Worm (Caenorhabditis elegans): ENCODE data around the gene T11F9.14.

Gene T11F9.14

ce11 chrV:11521448-11521847 lies 40.8 kb upstream of the T11F9.14 start, which contains the start of gene pafo-1 (continued):
- peak; percentile 12 for TF ChIP-seq ttx-3 (tag; optimal IDR thresholded peaks at IDR 0.05)
- TF ChIP-seq nfya-1 (tag; optimal IDR thresholded peaks at IDR 0.05): peak; percentile 73
- no peak for TF ChIP-seq mec-3 (tag; optimal IDR thresholded peaks at IDR 0.05; ENCODE audit: borderline replicate concordance)
- peak; percentile 29 for TF ChIP-seq hlh-30 (tag; optimal IDR thresholded peaks at IDR 0.05; ENCODE audit: insufficient read depth)
- TF ChIP-seq rnt-1 (tag; optimal IDR thresholded peaks at IDR 0.05): peak; percentile 25
- no peak for TF ChIP-seq ceh-30 (tag; optimal IDR thresholded peaks at IDR 0.05)
- no peak for TF ChIP-seq pag-3 (tag; optimal IDR thresholded peaks at IDR 0.05; ENCODE audit: borderline replicate concordance)
- no peak for TF ChIP-seq ceh-22 (tag; optimal IDR thresholded peaks at IDR 0.05)
- TF ChIP-seq F13H6.1 (tag; optimal IDR thresholded peaks at IDR 0.05): no peak
- no peak for TF ChIP-seq pha-2 (tag; optimal IDR thresholded peaks at IDR 0.05)
- TF ChIP-seq ceh-31 (tag; optimal IDR thresholded peaks at IDR 0.05): peak; percentile 43
- no peak for TF ChIP-seq hlh-13 (GFP tag; optimal IDR thresholded peaks at IDR 0.05)
- no peak for TF ChIP-seq ceh-6 (GFP tag; optimal IDR thresholded peaks at IDR 0.05)
- TF ChIP-seq sdc-2 (tag; optimal IDR thresholded peaks at IDR 0.05): no peak
- no peak for TF ChIP-seq hlh-8 (tag; optimal IDR thresholded peaks at IDR 0.05)
- TF ChIP-seq pha-4 (tag; optimal IDR thresholded peaks at IDR 0.05): no peak
- peak; percentile 34 for TF ChIP-seq sox-4 (tag; optimal IDR thresholded peaks at IDR 0.05)
- TF ChIP-seq Y22D7AL.16 (tag; optimal IDR thresholded peaks at IDR 0.05): no peak
- no peak for TF ChIP-seq odd-2 (tag; optimal IDR thresholded peaks at IDR 0.05)
- no peak for TF ChIP-seq ref-2 (tag; optimal IDR thresholded peaks at IDR 0.05)
- no peak for TF ChIP-seq pros-1 (tag; optimal IDR thresholded peaks at IDR 0.05)
- peak; percentile 30 for TF ChIP-seq ceh-18 (tag; optimal IDR thresholded peaks at IDR 0.05)
- no peak for TF ChIP-seq ama-1 (optimal IDR thresholded peaks at IDR 0.05)
- TF ChIP-seq npax-4 (tag; optimal IDR thresholded peaks at IDR 0.05): no peak
- TF ChIP-seq ceh-48 (tag; optimal IDR thresholded peaks at IDR 0.05): peak; percentile 33
- no peak for TF ChIP-seq fax-1 (tag; optimal IDR thresholded peaks at IDR 0.05)
- TF ChIP-seq ceh-9 (tag; optimal IDR thresholded peaks at IDR 0.05): no peak
- no peak for TF ChIP-seq nhr-232 (tag; optimal IDR thresholded peaks at IDR 0.05)
- TF ChIP-seq fkh-6 (tag; optimal IDR thresholded peaks at IDR 0.05): no peak
- TF ChIP-seq K09A11.1 (tag; optimal IDR thresholded peaks at IDR 0.05; ENCODE audit: insufficient read depth): peak; percentile 33
- TF ChIP-seq lim-6 (tag; optimal IDR thresholded peaks at IDR 0.05): no peak
- TF ChIP-seq ceh-2 (tag; optimal IDR thresholded peaks at IDR 0.05): no peak
- peak; percentile 57 for TF ChIP-seq ztf-16 (tag; optimal IDR thresholded peaks at IDR 0.05)
- TF ChIP-seq dve-1 (tag; optimal IDR thresholded peaks at IDR 0.05): peak; percentile 27
- peak; percentile 52 for TF ChIP-seq unc-86 (tag; optimal IDR thresholded peaks at IDR 0.05)
- no peak for TF ChIP-seq syd-9 (tag; optimal IDR thresholded peaks at IDR 0.05)
- TF ChIP-seq gmeb-2 (tag; optimal IDR thresholded peaks at IDR 0.05): peak; percentile 50
- no peak for TF ChIP-seq fkh-10 (GFP tag; optimal IDR thresholded peaks at IDR 0.05)
- TF ChIP-seq lin-11 (tag; optimal IDR thresholded peaks at IDR 0.05): peak; percentile 40
- TF ChIP-seq zip-5 (tag; optimal IDR thresholded peaks at IDR 0.05): peak; percentile 9
- no peak for TF ChIP-seq nhr-11 (tag; optimal IDR thresholded peaks at IDR 0.05)
- TF ChIP-seq ceh-45 (GFP tag; IDR thresholded peaks at IDR 0.05): no peak
- TF ChIP-seq pat-9 (tag; optimal IDR thresholded peaks at IDR 0.05): peak; percentile 32
- TF ChIP-seq hlh-6 (tag; optimal IDR thresholded peaks at IDR 0.05): no peak
- no peak for TF ChIP-seq pax-1 (tag; optimal IDR thresholded peaks at IDR 0.05)
- no peak for TF ChIP-seq T23F11.4 (GFP tag; optimal IDR thresholded peaks at IDR 0.05)
- no peak for TF ChIP-seq pqm-1 (tag; optimal IDR thresholded peaks at IDR 0.05)
- TF ChIP-seq C08G9.2 (tag; optimal IDR thresholded peaks at IDR 0.05): no peak
- TF ChIP-seq unc-3 (GFP tag; conservative IDR thresholded peaks at IDR 0.05): peak; percentile 50; the same call in 1 of the 2 replicates
- peak; percentile 49 for TF ChIP-seq unc-3 (tag; optimal IDR thresholded peaks at IDR 0.05)
- no peak for TF ChIP-seq ceh-24 (tag; optimal IDR thresholded peaks at IDR 0.05)
- peak; percentile 74 for TF ChIP-seq elt-2 (tag; optimal IDR thresholded peaks at IDR 0.05)
- TF ChIP-seq ceh-34 (tag; optimal IDR thresholded peaks at IDR 0.05): no peak
- peak; percentile 42 for TF ChIP-seq madf-2 (tag; optimal IDR thresholded peaks at IDR 0.05)
